Fruit fly (Drosophila melanogaster) whole organism, adult: ENCODE results near the gene CG14569.

Experiments
- CG11617 ChIP-seq: fragments of 200-800 bp; sonication (Bioruptor generic); optimal IDR thresholded peaks from 2 replicates; lab custom pipeline; 2017; ENCODE audit warnings: mild to moderate bottlenecking, missing biosample characterization, missing genetic modification reagents, missing genetic modification characterization
- CG14711 ChIP-seq: fragments of 200-800 bp; sonication (Bioruptor generic); optimal IDR thresholded peaks from 2 replicates; lab custom pipeline; 2018; ENCODE audit warnings: missing biosample characterization, mild to moderate bottlenecking, missing genetic modification characterization, moderate library complexity
- CG1620 ChIP-seq: fragments of 200-800 bp; sonication (Bioruptor generic); optimal IDR thresholded peaks from 2 replicates; lab custom pipeline; 2016; ENCODE audit warnings: missing biosample characterization, missing genetic modification characterization
- CG33017 ChIP-seq: fragments of 200-800 bp; sonication (Bioruptor generic); optimal IDR thresholded peaks from 2 replicates; lab custom pipeline; 2018; ENCODE audit warnings: missing biosample characterization, mild to moderate bottlenecking, missing genetic modification characterization, moderate library complexity
- Clk ChIP-seq: fragments of 200-800 bp; sonication (Bioruptor generic); optimal IDR thresholded peaks from 2 replicates; lab custom pipeline; 2017; ENCODE audit warnings: missing biosample characterization, missing genetic modification characterization
- Crg-1 ChIP-seq: fragments of 200-800 bp; sonication (Bioruptor generic); optimal IDR thresholded peaks from 2 replicates; lab custom pipeline; 2016; ENCODE audit warnings: missing biosample characterization, missing genetic modification characterization
- Mnt ChIP-seq: fragments of 200-800 bp; sonication (Bioruptor generic); optimal IDR thresholded peaks from 2 replicates; lab custom pipeline; 2016; ENCODE audit warnings: missing biosample characterization, mild to moderate bottlenecking, missing genetic modification characterization
- bab1 ChIP-seq: fragments of 200-800 bp; sonication (Bioruptor generic); optimal IDR thresholded peaks from 3 replicates; lab custom pipeline; 2019; ENCODE audit warnings: missing biosample characterization, mild to moderate bottlenecking, missing genetic modification characterization, moderate library complexity
- cnc ChIP-seq, 2 experiments: fragments of >200 bp; optimal IDR thresholded peaks; 2 replicates each; lab custom pipeline; 2017
- ovo ChIP-seq: fragments of 200-800 bp; sonication (Bioruptor generic); optimal IDR thresholded peaks from 2 replicates; lab custom pipeline; 2016; ENCODE audit warnings: missing biosample characterization, missing genetic modification characterization
- tj ChIP-seq: fragments of 200-800 bp; sonication (Bioruptor generic); optimal IDR thresholded peaks from 3 replicates; lab custom pipeline; 2017; ENCODE audit warnings: missing biosample characterization, mild to moderate bottlenecking, missing genetic modification characterization, moderate library complexity
- toe ChIP-seq: fragments of 200-800 bp; sonication (Bioruptor generic); optimal IDR thresholded peaks from 2 replicates; lab custom pipeline; 2016; ENCODE audit warnings: missing biosample characterization, missing genetic modification characterization

- TF ChIP-seq cnc (optimal IDR thresholded peaks at IDR 0.05; lab: Kevin White, UChicago) (no peak), tj (GFP tag; lab: Kevin White, UChicago) (no peak), CG14711 (tag; lab: Kevin White, UChicago) (no peak), ovo (GFP tag; lab: Kevin White, UChicago) (no peak), CG33017 (tag; lab: Kevin White, UChicago) (no peak), toe (GFP tag; lab: Kevin White, UChicago) (no peak), CG1620 (GFP tag; lab: Kevin White, UChicago) (no peak), Mnt (GFP tag; lab: Kevin White, UChicago) (no peak), CG11617 (no peak), Crg-1 (no peak), bab1 (GFP tag; lab: Kevin White, UChicago) (no peak), Clk (GFP tag; lab: Kevin White, UChicago) (no peak)
Observed at dm6 chr3L:21770328-21770727, 39.0 kb upstream of the CG14569 start, which contains the start of gene Syn1.
